Fruit fly (Drosophila melanogaster): ENCODE data around the gene Dred.

Dred gene

DNA sequence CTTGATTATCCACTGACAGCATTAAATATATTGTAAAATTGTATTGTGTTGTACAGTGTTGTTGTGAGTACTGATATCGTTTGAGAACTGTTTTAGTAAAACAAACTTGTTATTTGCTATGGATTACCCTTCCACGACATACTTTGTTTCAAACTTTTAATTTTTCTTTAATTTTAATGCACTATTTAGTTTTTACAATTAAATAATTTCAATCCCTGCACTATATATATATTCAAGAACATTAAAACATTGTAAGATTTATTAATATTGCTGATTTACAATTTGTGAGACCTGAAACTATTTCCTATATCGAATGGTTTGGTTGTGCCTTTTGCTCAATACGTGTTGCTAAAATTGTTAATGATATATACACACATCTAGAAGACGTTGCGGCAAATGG, at the start of gene Dred, which contains the start of gene CG46434:
Dred (minus strand) TSS at position 101 of the 400 bp plus-strand sequence.
CG46434 (minus strand) TSS at position 101 of the 400 bp plus-strand sequence.
- TF ChIP-seq N (GFP tag; optimal IDR thresholded peaks at IDR 0.05) (no peak), Hr83 (GFP tag; optimal IDR thresholded peaks at IDR 0.05; ENCODE audit: poor library complexity, severe bottlenecking) (no peak)

DNA sequence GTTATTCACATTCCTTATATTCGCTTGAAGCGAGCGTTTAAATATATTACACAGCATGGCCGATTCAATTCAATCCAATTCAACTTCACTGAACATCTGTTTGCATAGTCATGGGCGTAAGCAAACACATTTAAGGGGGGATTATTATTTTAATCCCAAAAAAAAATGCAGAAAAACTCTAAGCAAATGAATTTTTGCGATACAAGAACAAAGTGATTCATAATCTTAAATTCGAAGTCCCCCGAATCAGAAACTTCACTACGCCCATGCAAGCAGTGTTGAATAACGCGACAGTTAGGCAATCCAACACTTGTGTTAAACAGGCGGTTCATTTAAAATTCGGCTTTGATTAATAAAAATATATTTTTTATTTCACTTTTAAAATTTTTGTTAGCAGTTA, 46.4 kb upstream of the Dred start, which contains the start of gene CG14100:
CG14100 (minus strand) TSS at position 103 of the 400 bp plus-strand sequence.
- TF ChIP-seq jim (GFP tag; optimal IDR thresholded peaks at IDR 0.05) (peak; percentile 100), ey (GFP tag; optimal IDR thresholded peaks at IDR 0.05) (peak; percentile 100), Hr83 (GFP tag; optimal IDR thresholded peaks at IDR 0.05; ENCODE audit: poor library complexity, severe bottlenecking) (peak; percentile 100), dsf (GFP tag; optimal IDR thresholded peaks at IDR 0.05; ENCODE audit: borderline replicate concordance) (peak; percentile 99), Sp1 (GFP tag; optimal IDR thresholded peaks at IDR 0.05) (peak; percentile 100), lola (GFP tag; optimal IDR thresholded peaks at IDR 0.05) (no peak), dmrt93B (GFP tag; optimal IDR thresholded peaks at IDR 0.05) (peak; percentile 100), Hnf4 (GFP tag; optimal IDR thresholded peaks at IDR 0.05) (peak; percentile 100), woc (GFP tag; optimal IDR thresholded peaks at IDR 0.05) (peak; percentile 100), Jra (GFP tag; optimal IDR thresholded peaks at IDR 0.05) (peak; percentile 100), h (GFP tag; optimal IDR thresholded peaks at IDR 0.05) (peak; percentile 100), CG9705 (GFP tag; optimal IDR thresholded peaks at IDR 0.05) (peak; percentile 100), Abd-B (GFP tag; optimal IDR thresholded peaks at IDR 0.05) (no peak), Myc (optimal IDR thresholded peaks at IDR 0.05) (no peak), foxo (GFP tag; optimal IDR thresholded peaks at IDR 0.05) (peak; percentile 100), Dfd (GFP tag; optimal IDR thresholded peaks at IDR 0.05) (peak; percentile 99), HLH106 (tag; optimal IDR thresholded peaks at IDR 0.05) (peak; percentile 100), psq (GFP tag; optimal IDR thresholded peaks at IDR 0.05) (peak; percentile 100), rgr (GFP tag; optimal IDR thresholded peaks at IDR 0.05) (peak; percentile 100), Vsx2 (GFP tag; optimal IDR thresholded peaks at IDR 0.05; ENCODE audit: partially characterized antibody) (no peak), Dif (GFP tag; optimal IDR thresholded peaks at IDR 0.05; ENCODE audit: partially characterized antibody) (no peak), tai (GFP tag; optimal IDR thresholded peaks at IDR 0.05) (no peak), Rel (GFP tag; optimal IDR thresholded peaks at IDR 0.05) (peak; percentile 99), Rel (tag; optimal IDR thresholded peaks at IDR 0.05) (peak; percentile 98), fru (GFP tag; optimal IDR thresholded peaks at IDR 0.05) (peak; percentile 100), sage (GFP tag; optimal IDR thresholded peaks at IDR 0.05) (peak; percentile 100), Mio (GFP tag; optimal IDR thresholded peaks at IDR 0.05) (peak; percentile 98), Hr78 (GFP tag; optimal IDR thresholded peaks at IDR 0.05) (no peak), CrebA (GFP tag; optimal IDR thresholded peaks at IDR 0.05; ENCODE audit: borderline replicate concordance) (no peak), N (GFP tag; optimal IDR thresholded peaks at IDR 0.05) (no peak), CG32264 (GFP tag; optimal IDR thresholded peaks at IDR 0.05) (peak; percentile 100), br (GFP tag; optimal IDR thresholded peaks at IDR 0.05) (peak; percentile 100), OdsH (GFP tag; optimal IDR thresholded peaks at IDR 0.05) (peak; percentile 100), usp (GFP tag; optimal IDR thresholded peaks at IDR 0.05) (no peak), pan (optimal IDR thresholded peaks at IDR 0.05) (no peak), sv (GFP tag; optimal IDR thresholded peaks at IDR 0.05) (peak; percentile 100), dl (GFP tag; optimal IDR thresholded peaks at IDR 0.05; ENCODE audit: insufficient read depth in 1 of 2, partially characterized antibody in 2 of 2) (no peak), brk (GFP tag; optimal IDR thresholded peaks at IDR 0.05) (peak; percentile 99), GATAd (GFP tag; optimal IDR thresholded peaks at IDR 0.05) (peak; percentile 100)

DNA sequence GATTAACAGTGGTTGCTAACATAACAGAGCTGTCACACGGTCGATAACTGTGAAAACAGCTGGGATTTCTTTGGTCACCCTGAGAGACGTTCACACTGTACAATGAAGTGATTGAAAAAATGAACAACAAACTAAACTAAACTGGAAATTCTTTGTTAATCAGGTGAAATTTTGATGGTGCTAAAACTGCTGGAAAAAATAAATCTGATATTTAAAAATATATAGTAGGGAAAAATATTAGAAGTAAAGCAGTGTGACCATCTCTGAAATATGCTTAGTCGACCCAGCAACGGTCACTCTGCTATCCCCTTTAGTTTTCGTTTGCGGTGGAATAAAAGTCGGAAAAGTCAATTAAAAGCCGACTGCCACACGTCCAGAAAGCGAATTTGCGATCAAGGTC, 42.0 kb upstream of the Dred start, which contains the start of the genes CG9231 and CG9330:
CG9231 (minus strand) TSS at position 25 of the 400 bp plus-strand sequence.
CG9330 (plus strand) TSS at position 275 of the 400 bp plus-strand sequence.
- TF ChIP-seq brk (GFP tag; optimal IDR thresholded peaks at IDR 0.05) (peak; percentile 33), foxo (GFP tag; optimal IDR thresholded peaks at IDR 0.05) (peak in 1 of 2 experiments; percentile 41), dsf (GFP tag; optimal IDR thresholded peaks at IDR 0.05; ENCODE audit: borderline replicate concordance) (peak; percentile 12), fru (GFP tag; optimal IDR thresholded peaks at IDR 0.05) (peak; percentile 74), Hnf4 (GFP tag; optimal IDR thresholded peaks at IDR 0.05) (peak; percentile 56), CG9705 (GFP tag; optimal IDR thresholded peaks at IDR 0.05) (peak; percentile 12), dl (GFP tag; optimal IDR thresholded peaks at IDR 0.05; ENCODE audit: insufficient read depth in 1 of 2, partially characterized antibody in 2 of 2) (no peak), tai (GFP tag; optimal IDR thresholded peaks at IDR 0.05) (peak; percentile 62), psq (GFP tag; optimal IDR thresholded peaks at IDR 0.05) (peak; percentile 26), Sp1 (GFP tag; optimal IDR thresholded peaks at IDR 0.05) (peak; percentile 16), Rel (GFP tag; optimal IDR thresholded peaks at IDR 0.05) (no peak), Rel (tag; optimal IDR thresholded peaks at IDR 0.05) (peak; percentile 55), h (GFP tag; optimal IDR thresholded peaks at IDR 0.05) (peak; percentile 64), Hr83 (GFP tag; optimal IDR thresholded peaks at IDR 0.05; ENCODE audit: poor library complexity, severe bottlenecking) (no peak), Dif (GFP tag; optimal IDR thresholded peaks at IDR 0.05; ENCODE audit: partially characterized antibody) (no peak), rgr (GFP tag; optimal IDR thresholded peaks at IDR 0.05) (peak; percentile 10), sv (GFP tag; optimal IDR thresholded peaks at IDR 0.05) (peak; percentile 8), GATAd (GFP tag; optimal IDR thresholded peaks at IDR 0.05) (no peak), OdsH (GFP tag; optimal IDR thresholded peaks at IDR 0.05) (peak; percentile 16), ey (GFP tag; optimal IDR thresholded peaks at IDR 0.05) (peak; percentile 24), HLH106 (tag; optimal IDR thresholded peaks at IDR 0.05) (peak; percentile 26), Hr78 (GFP tag; optimal IDR thresholded peaks at IDR 0.05) (no peak), sage (GFP tag; optimal IDR thresholded peaks at IDR 0.05) (no peak), Abd-B (GFP tag; optimal IDR thresholded peaks at IDR 0.05) (no peak), usp (GFP tag; optimal IDR thresholded peaks at IDR 0.05) (no peak), Jra (GFP tag; optimal IDR thresholded peaks at IDR 0.05) (peak; percentile 73), Dfd (GFP tag; optimal IDR thresholded peaks at IDR 0.05) (no peak), br (GFP tag; optimal IDR thresholded peaks at IDR 0.05) (peak; percentile 22)

Data from whole organism, wandering third instar larva.